Fruit fly (Drosophila melanogaster): ENCODE data around the gene CG11178.

The CG11178 gene

dm6 chrX:13570255-13570654, 35.2 kb upstream of the CG11178 start (continued):
- no peak for TF ChIP-seq CG11762 (GFP tag; optimal IDR thresholded peaks at IDR 0.05; ENCODE audit: insufficient read depth)
- no peak for TF ChIP-seq dsx (GFP tag; optimal IDR thresholded peaks at IDR 0.05; ENCODE audit: poor library complexity, severe bottlenecking)
- no peak for TF ChIP-seq CG7368 (GFP tag; optimal IDR thresholded peaks at IDR 0.05)
- TF ChIP-seq Sox102F (GFP tag; optimal IDR thresholded peaks at IDR 0.05): peak; percentile 12
- no peak for TF ChIP-seq Sox15 (GFP tag; optimal IDR thresholded peaks at IDR 0.05)
- TF ChIP-seq CG4318 (GFP tag; optimal IDR thresholded peaks at IDR 0.05): no peak
- no peak for TF ChIP-seq CG6808 (GFP tag; optimal IDR thresholded peaks at IDR 0.05)
- no peak for TF ChIP-seq Blimp-1 (GFP tag; optimal IDR thresholded peaks at IDR 0.05)
- no peak for TF ChIP-seq CG3032 (tag; optimal IDR thresholded peaks at IDR 0.05)
- TF ChIP-seq CG32006 (GFP tag; optimal IDR thresholded peaks at IDR 0.05): no peak
- TF ChIP-seq CG10631 (GFP tag; optimal IDR thresholded peaks at IDR 0.05): no peak
- no peak for TF ChIP-seq CG3919 (GFP tag; optimal IDR thresholded peaks at IDR 0.05)

- TF ChIP-seq CG16779 (tag; optimal IDR thresholded peaks at IDR 0.05): no peak
- TF ChIP-seq CG8319 (GFP tag; optimal IDR thresholded peaks at IDR 0.05): no peak
- peak; percentile 63 for TF ChIP-seq Hr39 (GFP tag; optimal IDR thresholded peaks at IDR 0.05)
- TF ChIP-seq Sox14 (GFP tag; optimal IDR thresholded peaks at IDR 0.05): peak; percentile 56
- TF ChIP-seq spab (GFP tag; optimal IDR thresholded peaks at IDR 0.05): peak; percentile 17
- TF ChIP-seq CG6276 (GFP tag; optimal IDR thresholded peaks at IDR 0.05): peak; percentile 60
- TF ChIP-seq lz (GFP tag; optimal IDR thresholded peaks at IDR 0.05): peak; percentile 42
- peak; percentile 15 for TF ChIP-seq Sox15 (GFP tag; optimal IDR thresholded peaks at IDR 0.05)
- no peak for TF ChIP-seq fkh (GFP tag; optimal IDR thresholded peaks at IDR 0.05)
- TF ChIP-seq fd85E (GFP tag; optimal IDR thresholded peaks at IDR 0.05): no peak
- TF ChIP-seq CG4318 (GFP tag; optimal IDR thresholded peaks at IDR 0.05): peak; percentile 61
- TF ChIP-seq Lpt (GFP tag; optimal IDR thresholded peaks at IDR 0.05): peak; percentile 55
- no peak for TF ChIP-seq Blimp-1 (GFP tag; optimal IDR thresholded peaks at IDR 0.05)
- peak; percentile 47; the same call in 2 of the 3 replicates for TF ChIP-seq eg (GFP tag; IDR thresholded peaks at IDR 0.05)
- peak; percentile 29 for TF ChIP-seq Ets96B (tag; optimal IDR thresholded peaks at IDR 0.05)
- peak; percentile 40 for TF ChIP-seq CG3919 (GFP tag; optimal IDR thresholded peaks at IDR 0.05)
- TF ChIP-seq CG32006 (GFP tag; optimal IDR thresholded peaks at IDR 0.05): peak; percentile 76
- peak; percentile 47 for TF ChIP-seq Gug (GFP tag; IDR thresholded peaks at IDR 0.05)
- peak; percentile 57 for TF ChIP-seq topi (GFP tag; optimal IDR thresholded peaks at IDR 0.05)
- peak; percentile 48 for TF ChIP-seq OdsH (GFP tag; optimal IDR thresholded peaks at IDR 0.05)
- peak; percentile 43 for TF ChIP-seq cyc (GFP tag; optimal IDR thresholded peaks at IDR 0.05)
- TF ChIP-seq CG11294 (GFP tag; IDR thresholded peaks at IDR 0.05): no peak
- peak; percentile 93 for TF ChIP-seq Eip78C (GFP tag)
- peak; percentile 60 for TF ChIP-seq Met (GFP tag; optimal IDR thresholded peaks at IDR 0.05)
- TF ChIP-seq salr (GFP tag; optimal IDR thresholded peaks at IDR 0.05): peak in 1 of 2 experiments; percentile 46
- peak; percentile 9 for TF ChIP-seq CG6808 (GFP tag; optimal IDR thresholded peaks at IDR 0.05)
- peak; percentile 32 for TF ChIP-seq Ets21C (GFP tag; optimal IDR thresholded peaks at IDR 0.05)
- peak; percentile 54 for TF ChIP-seq CG31627 (GFP tag; optimal IDR thresholded peaks at IDR 0.05)
- peak; percentile 1 for TF ChIP-seq fd59A (GFP tag; optimal IDR thresholded peaks at IDR 0.05)
- peak; percentile 34 for TF ChIP-seq Eip75B (GFP tag; optimal IDR thresholded peaks at IDR 0.05)
- no peak for TF ChIP-seq CG11762 (GFP tag; optimal IDR thresholded peaks at IDR 0.05; ENCODE audit: insufficient read depth)
- peak; percentile 20 for TF ChIP-seq Sox102F (GFP tag; optimal IDR thresholded peaks at IDR 0.05)
- TF ChIP-seq esn (GFP tag; optimal IDR thresholded peaks at IDR 0.05): peak; percentile 43
- TF ChIP-seq CG11902 (GFP tag; optimal IDR thresholded peaks at IDR 0.05): peak; percentile 12
- TF ChIP-seq dac (GFP tag; optimal IDR thresholded peaks at IDR 0.05): peak; percentile 45
- no peak for TF ChIP-seq Hr38 (GFP tag; optimal IDR thresholded peaks at IDR 0.05)
- TF ChIP-seq CG7368 (GFP tag; optimal IDR thresholded peaks at IDR 0.05): peak; percentile 19
- TF ChIP-seq CG10669 (GFP tag; optimal IDR thresholded peaks at IDR 0.05): peak; percentile 26
- TF ChIP-seq acj6 (GFP tag; optimal IDR thresholded peaks at IDR 0.05): peak; percentile 33
- no peak for TF ChIP-seq CG6792 (GFP tag; optimal IDR thresholded peaks at IDR 0.05)
- peak; percentile 9 for TF ChIP-seq CG8632 (GFP tag; optimal IDR thresholded peaks at IDR 0.05)
- no peak for TF ChIP-seq Eip93F (GFP tag; optimal IDR thresholded peaks at IDR 0.05)
- TF ChIP-seq CG15336 (GFP tag; IDR thresholded peaks at IDR 0.05): peak; percentile 57
- peak; percentile 35 for TF ChIP-seq Smox (GFP tag; optimal IDR thresholded peaks at IDR 0.05)
- no peak for TF ChIP-seq ss (GFP tag; optimal IDR thresholded peaks at IDR 0.05)
Measured at dm6 chrX:13572382-13572781, 33.1 kb upstream of the CG11178 start.
